Fruit fly (Drosophila melanogaster) S2 (cell line): ENCODE measurements around the gene CG14455.

Experiments used
- CG8478 ChIP-seq: fragments of >200 bp; optimal IDR thresholded peaks from 2 replicates; lab custom pipeline; 2018
- CTCF ChIP-seq, 2 experiments: fragments of >200 bp; optimal IDR thresholded peaks; 2 replicates each; lab custom pipeline; 2018

dm6 chr3L:22695653-22696052 lies 8.8 kb upstream of the CG14455 start, which contains the start of gene CG14452:
- no peak for TF ChIP-seq CTCF (optimal IDR thresholded peaks at IDR 0.05; lab: Kevin White, UChicago)
- no peak for TF ChIP-seq CG8478
